Worm (Caenorhabditis elegans): Measurements from ENCODE around the gene ran-1.

DNA sequence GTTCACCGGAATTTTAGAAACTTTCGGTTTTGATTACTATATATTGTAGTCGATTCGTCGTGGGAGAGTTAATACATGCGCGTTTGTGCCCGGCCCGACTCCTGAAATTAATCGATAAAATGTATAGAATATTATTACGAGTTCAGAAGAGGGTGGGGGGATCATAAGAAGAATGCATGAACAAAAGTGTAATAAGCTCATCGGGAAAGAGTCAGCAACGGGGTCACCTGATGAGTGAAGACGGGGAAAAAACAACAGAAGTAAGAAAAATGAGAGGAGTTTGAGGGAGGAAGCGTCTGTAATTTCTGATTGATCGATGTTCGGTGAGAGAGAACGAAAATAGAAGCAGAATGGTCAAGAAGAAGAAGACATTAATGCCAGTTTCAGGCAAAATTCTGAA, 31.4 kb downstream of the ran-1 start, which contains the start of gene W09D10.4:
- TF ChIP-seq W03F9.2 (tag; optimal IDR thresholded peaks at IDR 0.05): no peak
- TF ChIP-seq dao-5 (tag; optimal IDR thresholded peaks at IDR 0.05): no peak
- TF ChIP-seq him-1 (tag; optimal IDR thresholded peaks at IDR 0.05): no peak

Data from whole organism, L4/young adult.